Fruit fly (Drosophila melanogaster) whole organism, embryonic: ENCODE measurements around the gene CG43954.
A peak's percentile ranks its signal among the peaks of the same experiment; 100 is the strongest.

Experiments
- Aef1 ChIP-seq: fragments of 200-800 bp; sonication (Bioruptor generic); IDR thresholded peaks from 3 replicates; pipeline ENCODE4 v1.3.6; 2022; ENCODE audit warnings: missing biosample characterization, missing genetic modification characterization
- Asciz ChIP-seq: fragments of 200-800 bp; sonication (Bioruptor generic); optimal IDR thresholded peaks from 2 replicates; lab custom pipeline; 2017; ENCODE audit warnings: missing biosample characterization, mild to moderate bottlenecking, missing genetic modification characterization, missing genetic modification reagents
- B-H2 ChIP-seq: fragments of 200-800 bp; sonication (Bioruptor generic); optimal IDR thresholded peaks from 2 replicates; lab custom pipeline; 2018; ENCODE audit warnings: missing biosample characterization, mild to moderate bottlenecking, missing genetic modification characterization
- CG11247 ChIP-seq: fragments of 200-800 bp; sonication (Bioruptor generic); IDR thresholded peaks from 2 replicates; pipeline ENCODE4 v1.3.6; 2022; ENCODE audit warnings: missing biosample characterization, missing genetic modification characterization
- CG12071 ChIP-seq: fragments of 200-800 bp; sonication (Bioruptor generic); optimal IDR thresholded peaks from 3 replicates; lab custom pipeline; 2018; ENCODE audit warnings: missing biosample characterization, mild to moderate bottlenecking, missing genetic modification characterization
- CG12391 ChIP-seq: fragments of 200-800 bp; sonication (Bioruptor generic); optimal IDR thresholded peaks from 3 replicates; lab custom pipeline; 2018; ENCODE audit warnings: missing biosample characterization, mild to moderate bottlenecking, missing genetic modification characterization, moderate library complexity
- CG12659 ChIP-seq: fragments of 200-800 bp; sonication (Bioruptor generic); optimal IDR thresholded peaks from 3 replicates; lab custom pipeline; 2017; ENCODE audit warnings: mild to moderate bottlenecking, missing biosample characterization, missing genetic modification reagents, missing genetic modification characterization
- CG1603 ChIP-seq: fragments of 200-800 bp; sonication (Bioruptor generic); optimal IDR thresholded peaks from 2 replicates; lab custom pipeline; 2019; ENCODE audit warnings: missing biosample characterization, mild to moderate bottlenecking, missing genetic modification characterization, moderate library complexity
- CG17568 ChIP-seq: fragments of 200-800 bp; sonication (Bioruptor generic); optimal IDR thresholded peaks from 2 replicates; lab custom pipeline; 2018; ENCODE audit warnings: missing biosample characterization, mild to moderate bottlenecking, missing genetic modification characterization, moderate library complexity
- CG17612 ChIP-seq: fragments of 200-800 bp; sonication (Bioruptor generic); IDR thresholded peaks from 2 replicates; pipeline ENCODE4 v1.3.6; 2022; ENCODE audit warnings: missing biosample characterization, missing genetic modification characterization
- CG3065 ChIP-seq: fragments of 200-800 bp; sonication (Bioruptor generic); optimal IDR thresholded peaks from 2 replicates; lab custom pipeline; 2016; ENCODE audit warnings: missing biosample characterization, missing genetic modification characterization
- CG31224 ChIP-seq: fragments of 200-800 bp; sonication (Bioruptor generic); IDR thresholded peaks from 2 replicates; pipeline ENCODE4 v1.3.6; 2022; ENCODE audit warnings: missing biosample characterization, missing genetic modification characterization
- CG31388 ChIP-seq: fragments of 200-800 bp; sonication (Bioruptor generic); optimal IDR thresholded peaks from 2 replicates; lab custom pipeline; 2016; ENCODE audit warnings: missing biosample characterization, missing genetic modification characterization
- CG32532 ChIP-seq: fragments of 200-800 bp; sonication (Bioruptor generic); IDR thresholded peaks from 2 replicates; pipeline ENCODE4 v1.3.6; 2022; ENCODE audit warnings: missing biosample characterization, missing genetic modification characterization
- CG32772 ChIP-seq: fragments of 200-800 bp; sonication (Bioruptor generic); IDR thresholded peaks from 2 replicates; pipeline ENCODE4 v1.3.6; 2022; ENCODE audit warnings: missing biosample characterization, missing genetic modification characterization
- CG33213 ChIP-seq: fragments of 200-800 bp; sonication (Bioruptor generic); optimal IDR thresholded peaks from 3 replicates; lab custom pipeline; 2016; ENCODE audit warnings: missing biosample characterization, missing genetic modification characterization
- CG5180 ChIP-seq: fragments of 200-800 bp; sonication (Bioruptor generic); optimal IDR thresholded peaks from 3 replicates; lab custom pipeline; 2017; ENCODE audit warnings: missing biosample characterization, missing genetic modification characterization, mild to moderate bottlenecking, moderate library complexity, missing genetic modification reagents
- CG6683 ChIP-seq: fragments of 200-800 bp; sonication (Bioruptor generic); optimal IDR thresholded peaks from 2 replicates; lab custom pipeline; 2017; ENCODE audit warnings: missing biosample characterization, mild to moderate bottlenecking, missing genetic modification characterization, missing genetic modification reagents
- CG6791 ChIP-seq: fragments of 200-800 bp; sonication (Bioruptor generic); IDR thresholded peaks from 3 replicates; pipeline ENCODE4 v1.3.6; 2022; ENCODE audit warnings: missing biosample characterization, missing genetic modification characterization; ENCODE audit not compliant: partially characterized antibody
- CG8089 ChIP-seq: fragments of 200-800 bp; sonication (Bioruptor generic); optimal IDR thresholded peaks from 3 replicates; lab custom pipeline; 2016; ENCODE audit warnings: missing biosample characterization, missing genetic modification characterization
- CG9817 ChIP-seq: fragments of 200-800 bp; sonication (Bioruptor generic); optimal IDR thresholded peaks from 2 replicates; lab custom pipeline; 2018; ENCODE audit warnings: missing biosample characterization, mild to moderate bottlenecking, missing genetic modification characterization, moderate library complexity
- CoRest ChIP-seq: fragments of 200-800 bp; sonication (Bioruptor generic); optimal IDR thresholded peaks from 3 replicates; lab custom pipeline; 2018; ENCODE audit warnings: missing biosample characterization, mild to moderate bottlenecking, missing genetic modification characterization, moderate library complexity
- Dad ChIP-seq: fragments of 200-800 bp; sonication (Bioruptor generic); optimal IDR thresholded peaks from 3 replicates; lab custom pipeline; 2016; ENCODE audit warnings: missing biosample characterization, missing genetic modification characterization
- Gug ChIP-seq: fragments of 200-800 bp; sonication (Bioruptor generic); IDR thresholded peaks from 4 replicates; pipeline ENCODE4 v1.3.6; 2022; ENCODE audit warnings: missing biosample characterization, missing genetic modification characterization
- HHEX ChIP-seq: fragments of 200-800 bp; sonication (Bioruptor generic); optimal IDR thresholded peaks from 3 replicates; lab custom pipeline; 2017; ENCODE audit warnings: missing biosample characterization, mild to moderate bottlenecking, missing genetic modification characterization, missing genetic modification reagents
- HLH54F ChIP-seq: fragments of 200-800 bp; sonication (Bioruptor generic); optimal IDR thresholded peaks from 3 replicates; lab custom pipeline; 2016; ENCODE audit warnings: missing biosample characterization, missing genetic modification characterization
- HmgZ ChIP-seq: fragments of 200-800 bp; sonication (Bioruptor generic); optimal IDR thresholded peaks from 2 replicates; lab custom pipeline; 2018; ENCODE audit warnings: missing biosample characterization, mild to moderate bottlenecking, missing genetic modification characterization
- Max ChIP-seq: fragments of 200-800 bp; sonication (Bioruptor generic); optimal IDR thresholded peaks from 2 replicates; lab custom pipeline; 2016; ENCODE audit warnings: missing biosample characterization, mild to moderate bottlenecking, missing genetic modification characterization
- Meics ChIP-seq: fragments of 200-800 bp; sonication (Bioruptor generic); optimal IDR thresholded peaks from 2 replicates; lab custom pipeline; 2017; ENCODE audit warnings: missing biosample characterization, mild to moderate bottlenecking, missing genetic modification characterization
- Oaz ChIP-seq: fragments of 200-800 bp; sonication (Bioruptor generic); IDR thresholded peaks from 2 replicates; pipeline ENCODE4 v1.3.6; 2022; ENCODE audit warnings: missing biosample characterization, missing genetic modification characterization
- Oli ChIP-seq: fragments of 200-800 bp; sonication (Bioruptor generic); optimal IDR thresholded peaks from 2 replicates; lab custom pipeline; 2018; ENCODE audit warnings: missing biosample characterization, mild to moderate bottlenecking, missing genetic modification characterization, moderate library complexity
- Usf ChIP-seq: fragments of 200-800 bp; sonication (Bioruptor generic); optimal IDR thresholded peaks from 2 replicates; lab custom pipeline; 2017; ENCODE audit warnings: missing genotype, missing biosample characterization, missing genetic modification characterization
- ase ChIP-seq: fragments of 200-800 bp; sonication (Bioruptor generic); IDR thresholded peaks from 3 replicates; pipeline ENCODE4 v1.3.6; 2022; ENCODE audit warnings: missing biosample characterization, missing genetic modification characterization
- bbx ChIP-seq: fragments of 200-800 bp; sonication (Bioruptor generic); IDR thresholded peaks from 2 replicates; pipeline ENCODE4 v1.3.6; 2022; ENCODE audit warnings: missing biosample characterization, missing genetic modification characterization; ENCODE audit not compliant: partially characterized antibody
- bowl ChIP-seq: fragments of 200-800 bp; sonication (Bioruptor generic); IDR thresholded peaks from 2 replicates; pipeline ENCODE4 v1.3.6; 2022; ENCODE audit warnings: missing biosample characterization, missing genetic modification characterization
- br ChIP-seq: fragments of >200 bp; optimal IDR thresholded peaks from 2 replicates; lab custom pipeline; 2017
- corto ChIP-seq: fragments of 200-800 bp; sonication (Bioruptor generic); optimal IDR thresholded peaks from 2 replicates; lab custom pipeline; 2016; ENCODE audit warnings: missing biosample characterization, mild to moderate bottlenecking, missing genetic modification characterization, moderate library complexity
- da ChIP-seq: fragments of 200-800 bp; sonication (Bioruptor generic); optimal IDR thresholded peaks from 2 replicates; lab custom pipeline; 2016; ENCODE audit warnings: missing biosample characterization, missing genetic modification characterization
- emc ChIP-seq: fragments of 200-800 bp; sonication (Bioruptor generic); optimal IDR thresholded peaks from 2 replicates; lab custom pipeline; 2016; ENCODE audit warnings: missing biosample characterization, missing genetic modification characterization
- fd64A ChIP-seq: fragments of 200-800 bp; sonication (Bioruptor generic); optimal IDR thresholded peaks from 3 replicates; lab custom pipeline; 2018; ENCODE audit warnings: missing biosample characterization, mild to moderate bottlenecking, missing genetic modification characterization
- grn ChIP-seq: fragments of 200-800 bp; sonication (Bioruptor generic); optimal IDR thresholded peaks from 3 replicates; lab custom pipeline; 2017; ENCODE audit warnings: missing biosample characterization, missing genetic modification characterization
- gsb-n ChIP-seq: fragments of 200-800 bp; sonication (Bioruptor generic); optimal IDR thresholded peaks from 3 replicates; lab custom pipeline; 2018; ENCODE audit warnings: missing biosample characterization, mild to moderate bottlenecking, missing genetic modification characterization
- gt ChIP-seq: fragments of 200-800 bp; sonication (Bioruptor generic); IDR thresholded peaks from 2 replicates; pipeline ENCODE4 v1.3.6; 2022; ENCODE audit warnings: missing biosample characterization, missing genetic modification characterization
- insv ChIP-seq, 2 experiments: fragments of 200-800 bp; sonication (Bioruptor generic); optimal IDR thresholded peaks; 3 replicates each; lab custom pipeline; 2016 to 2018; ENCODE audit warnings: missing biosample characterization in 2 of 2, missing genetic modification characterization in 2 of 2
- kah ChIP-seq: fragments of 200-800 bp; sonication (Bioruptor generic); optimal IDR thresholded peaks from 2 replicates; lab custom pipeline; 2018; ENCODE audit warnings: missing biosample characterization, mild to moderate bottlenecking, missing genetic modification characterization
- lov ChIP-seq, 2 experiments: fragments of 200-800 bp in 1 of 2; fragments of >200 bp in 1 of 2; sonication (Bioruptor generic) in 1 of 2; IDR thresholded peaks in 1 of 2; optimal IDR thresholded peaks in 1 of 2; 2 replicates in 1 of 2; 3 replicates in 1 of 2; pipeline versions ENCODE4 v1.3.6 to Lab custom; 2017 to 2022; ENCODE audit warnings: missing biosample characterization in 1 of 2, missing genetic modification characterization in 1 of 2
- ranshi ChIP-seq: fragments of 200-800 bp; sonication (Bioruptor generic); IDR thresholded peaks from 2 replicates; pipeline ENCODE4 v1.3.6; 2022; ENCODE audit warnings: missing biosample characterization, missing genetic modification characterization
- slou ChIP-seq: fragments of 200-800 bp; sonication (Bioruptor generic); optimal IDR thresholded peaks from 3 replicates; lab custom pipeline; 2016; ENCODE audit warnings: missing biosample characterization, missing genetic modification characterization
- yki ChIP-seq: fragments of >200 bp; optimal IDR thresholded peaks from 3 replicates; lab custom pipeline; 2018

Gene CG43954

DNA sequence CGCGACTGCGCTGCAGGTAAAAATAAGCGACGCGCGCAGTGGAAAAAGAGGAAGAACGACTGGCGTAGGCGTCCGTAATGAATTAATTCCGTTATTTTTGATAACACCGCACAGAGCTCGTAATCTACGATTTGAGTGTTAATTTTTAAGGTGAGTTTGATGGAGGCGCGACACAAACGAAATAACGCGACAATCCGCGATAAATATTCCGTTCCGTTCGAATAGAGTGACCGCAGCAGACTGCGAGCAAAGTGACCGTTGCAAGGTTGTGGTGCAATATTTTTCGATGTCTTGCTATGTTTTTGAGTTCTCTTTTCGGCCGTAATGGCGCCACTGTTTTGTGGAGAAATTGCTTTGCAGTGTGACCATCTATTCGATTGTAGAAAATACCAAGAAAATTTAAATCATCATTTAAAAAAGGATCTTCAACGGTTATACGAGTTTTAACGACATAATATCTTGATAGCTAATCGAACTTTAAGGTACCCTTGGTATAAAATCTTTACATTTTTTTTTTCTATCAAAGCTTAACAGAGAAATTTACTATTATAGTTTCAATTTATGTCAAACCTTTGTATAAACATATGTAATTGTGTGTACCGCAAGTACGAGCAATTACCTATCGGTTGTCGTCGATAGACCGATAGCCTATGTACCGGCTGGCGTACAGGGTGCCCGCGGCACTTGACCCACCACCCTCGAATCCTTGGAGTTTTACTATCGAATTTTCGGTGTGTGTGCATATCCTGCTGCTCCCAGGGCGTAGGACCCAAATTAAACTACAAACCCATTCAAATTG, at the start of gene CG43954, which contains the start of the genes Lasp and Dab (continued):
- TF ChIP-seq Aef1 (GFP tag; lab: Robert Waterston, UW) (no peak; the same call in 2 of the 3 replicates), HLH54F (GFP tag; lab: Kevin White, UChicago) (no peak), bowl (GFP tag; lab: Robert Waterston, UW) (no peak), Oaz (GFP tag; lab: Robert Waterston, UW) (no peak), CG32772 (GFP tag; lab: Robert Waterston, UW) (no peak), gt (GFP tag; lab: Robert Waterston, UW) (no peak), ranshi (GFP tag; lab: Robert Waterston, UW) (no peak), Gug (0 out of 4 replicates have a peak, but pooled peaks have one; percentile 21), CG17568 (GFP tag; lab: Kevin White, UChicago) (peak; percentile 40), insv (GFP tag; optimal IDR thresholded peaks at IDR 0.05; lab: Kevin White, UChicago) (peak in 1 of 2 experiments; percentile 23), CG31224 (GFP tag; lab: Robert Waterston, UW) (no peak), Oli (tag; lab: Kevin White, UChicago) (no peak), Dad (GFP tag; lab: Kevin White, UChicago) (no peak), HHEX (GFP tag; lab: Kevin White, UChicago) (no peak), CG3065 (peak; percentile 24), CG5180 (GFP tag; lab: Kevin White, UChicago) (no peak), ase (no peak), CG12659 (GFP tag; lab: Kevin White, UChicago) (peak; percentile 59), emc (GFP tag; lab: Kevin White, UChicago) (no peak), kah (GFP tag; lab: Kevin White, UChicago) (no peak), CoRest (peak; percentile 21), CG11247 (GFP tag; lab: Robert Waterston, UW) (peak; percentile 57), CG12071 (peak; percentile 3), CG1603 (peak; percentile 77), br (lab: Kevin White, UChicago) (no peak), gsb-n (tag; lab: Kevin White, UChicago) (peak; percentile 40), corto (GFP tag; lab: Kevin White, UChicago) (no peak), CG12391 (tag; lab: Kevin White, UChicago) (peak; percentile 26), CG31388 (no peak), HmgZ (tag; lab: Kevin White, UChicago) (peak; percentile 51), Asciz (GFP tag; lab: Kevin White, UChicago) (peak; percentile 13), yki (lab: Kevin White, UChicago) (no peak), CG33213 (GFP tag; lab: Kevin White, UChicago) (peak; percentile 90), da (GFP tag; lab: Kevin White, UChicago) (no peak), fd64A (no peak), Usf (no peak), CG8089 (peak; percentile 25), B-H2 (GFP tag; lab: Kevin White, UChicago) (peak; percentile 47), CG9817 (tag; lab: Kevin White, UChicago) (no peak), slou (no peak), grn (GFP tag; lab: Kevin White, UChicago) (peak; percentile 32), bbx (GFP tag; lab: Robert Waterston, UW) (peak; percentile 56), Meics (peak; percentile 35), CG6791 (GFP tag; lab: Robert Waterston, UW) (peak; percentile 69), CG6683 (GFP tag; lab: Kevin White, UChicago) (peak; percentile 12), CG32532 (peak; percentile 63), Max (no peak), lov (optimal IDR thresholded peaks at IDR 0.05; lab: Kevin White, UChicago) (no peak), lov (GFP tag; IDR thresholded peaks at IDR 0.05; lab: Robert Waterston, UW) (0 out of 3 replicates have a peak, but pooled peaks have one; percentile 40), CG17612 (GFP tag; lab: Robert Waterston, UW) (no peak)
